Fruit fly (Drosophila melanogaster) whole organism: Measurements from ENCODE around the gene CG33635.

Experiments used
- CG8478 ChIP-seq: fragments of >200 bp; optimal IDR thresholded peaks from 2 replicates; lab custom pipeline; 2018; ENCODE audit warnings: inconsistent platforms
- Dll ChIP-seq: fragments of >200 bp; optimal IDR thresholded peaks from 2 replicates; lab custom pipeline; 2017
- pan ChIP-seq: fragments of >200 bp; optimal IDR thresholded peaks from 2 replicates; lab custom pipeline; 2017
- psq ChIP-seq: fragments of >200 bp; optimal IDR thresholded peaks from 2 replicates; lab custom pipeline; 2017
- usp ChIP-seq: fragments of >200 bp; optimal IDR thresholded peaks from 2 replicates; lab custom pipeline; 2017; ENCODE audit warnings: missing biosample characterization, missing genetic modification characterization, mixed read lengths

- TF ChIP-seq CG8478 (lab: Kevin White, UChicago) (no peak), psq (lab: Kevin White, UChicago) (no peak), pan (lab: Kevin White, UChicago) (no peak), usp (GFP tag; lab: Kevin White, UChicago) (no peak), Dll (no peak)
Observed at dm6 chr2L:163229-163628, 4.8 kb upstream of the CG33635 start.
